Worm (Caenorhabditis elegans) whole organism, young adult: Measurements from ENCODE around the gene clec-59.

ENCODE experiments used
- B0261.1 ChIP-seq: sonication (generic microtip); optimal IDR thresholded peaks from 2 replicates; lab custom pipeline; 2016; ENCODE audit warnings: mild to moderate bottlenecking, missing genetic modification characterization, moderate library complexity, missing compliant biosample characterization
- lin-35 ChIP-seq, 3 experiments: fragments of 150-350 bp in 2 of 3; sonication (generic microtip) in 1 of 3; optimal IDR thresholded peaks; 2 replicates each; lab custom pipeline; 2014 to 2018; ENCODE audit warnings: missing biosample characterization in 3 of 3, missing genetic modification characterization in 3 of 3, missing genetic modification reagents in 3 of 3

ce11 chrII:10501578-10501977 is 22.3 kb upstream of the clec-59 start:
- TF ChIP-seq B0261.1 (tag; lab: Kevin White, UChicago), result no peak
- no peak for TF ChIP-seq lin-35 (GFP tag; optimal IDR thresholded peaks at IDR 0.05; lab: Kevin White, UChicago)
